Fruit fly (Drosophila melanogaster): ENCODE measurements around the gene jumu.

jumu gene

dm6 chr3R:10407066-10407465 lies 57.1 kb downstream of the jumu start, which contains the start of gene CG6325 (continued):
- no peak for TF ChIP-seq hth (optimal IDR thresholded peaks at IDR 0.05)
- TF ChIP-seq nmo (GFP tag; optimal IDR thresholded peaks at IDR 0.05), result peak; percentile 19
- TF ChIP-seq CG13123 (GFP tag; optimal IDR thresholded peaks at IDR 0.05), result no peak
- TF ChIP-seq Sry-β (GFP tag; optimal IDR thresholded peaks at IDR 0.05), result no peak
- TF ChIP-seq caup (GFP tag; optimal IDR thresholded peaks at IDR 0.05; ENCODE audit: severe bottlenecking), result no peak
- no peak for TF ChIP-seq pita (GFP tag; optimal IDR thresholded peaks at IDR 0.05)
- TF ChIP-seq Sox102F (GFP tag; optimal IDR thresholded peaks at IDR 0.05), result no peak
- TF ChIP-seq CG33557 (GFP tag; optimal IDR thresholded peaks at IDR 0.05), result no peak
- no peak for TF ChIP-seq CG10959 (GFP tag; IDR thresholded peaks at IDR 0.05)
- TF ChIP-seq CG2889 (GFP tag; IDR thresholded peaks at IDR 0.05), result no peak
- no peak for TF ChIP-seq Adf1 (GFP tag; IDR thresholded peaks at IDR 0.05)
- TF ChIP-seq CG8359 (GFP tag; optimal IDR thresholded peaks at IDR 0.05; ENCODE audit: borderline replicate concordance), result no peak
- TF ChIP-seq CG1024 (GFP tag; IDR thresholded peaks at IDR 0.05), result no peak
- no peak for TF ChIP-seq CTCF (GFP tag; optimal IDR thresholded peaks at IDR 0.05)
- TF ChIP-seq CG14014 (GFP tag; IDR thresholded peaks at IDR 0.05), result no peak; the same call in 1 of the 2 replicates
- no peak for TF ChIP-seq fd96Cb (tag; optimal IDR thresholded peaks at IDR 0.05)
- TF ChIP-seq BtbVII (GFP tag; optimal IDR thresholded peaks at IDR 0.05), result no peak
- no peak for TF ChIP-seq tll (GFP tag; optimal IDR thresholded peaks at IDR 0.05)
- TF ChIP-seq trh (GFP tag; optimal IDR thresholded peaks at IDR 0.05), result no peak
- TF ChIP-seq MBD-R2 (GFP tag; IDR thresholded peaks at IDR 0.05), result peak; percentile 75
- TF ChIP-seq CG11398 (GFP tag; optimal IDR thresholded peaks at IDR 0.05), result no peak
- TF ChIP-seq zen2 (GFP tag; IDR thresholded peaks at IDR 0.05; ENCODE audit: partially characterized antibody), result peak; percentile 100
- TF ChIP-seq Myb (GFP tag; optimal IDR thresholded peaks at IDR 0.05), result peak; percentile 22
- no peak for TF ChIP-seq D19B (GFP tag; optimal IDR thresholded peaks at IDR 0.05)
- TF ChIP-seq CG14965 (GFP tag; optimal IDR thresholded peaks at IDR 0.05; ENCODE audit: borderline replicate concordance), result no peak
- TF ChIP-seq Chrac-16 (GFP tag; optimal IDR thresholded peaks at IDR 0.05), result no peak
- no peak for TF ChIP-seq ci (GFP tag; IDR thresholded peaks at IDR 0.05)
- TF ChIP-seq kni (GFP tag; optimal IDR thresholded peaks at IDR 0.05), result no peak
- TF ChIP-seq vnd (GFP tag; IDR thresholded peaks at IDR 0.05; ENCODE audit: partially characterized antibody), result peak; percentile 98
- TF ChIP-seq CG4617 (GFP tag; optimal IDR thresholded peaks at IDR 0.05; ENCODE audit: borderline replicate concordance), result peak; percentile 64
- TF ChIP-seq Ravus (GFP tag; IDR thresholded peaks at IDR 0.05), result no peak
- TF ChIP-seq CG11695 (GFP tag; IDR thresholded peaks at IDR 0.05), result no peak
- TF ChIP-seq Dp (GFP tag; optimal IDR thresholded peaks at IDR 0.05), result peak; percentile 94
- TF ChIP-seq CG2116 (GFP tag; optimal IDR thresholded peaks at IDR 0.05), result peak; percentile 84
- no peak for TF ChIP-seq CG4424 (GFP tag; optimal IDR thresholded peaks at IDR 0.05)
- TF ChIP-seq Optix (GFP tag; IDR thresholded peaks at IDR 0.05), result no peak
- no peak for TF ChIP-seq nom (GFP tag; optimal IDR thresholded peaks at IDR 0.05)
- TF ChIP-seq YL-1 (GFP tag; optimal IDR thresholded peaks at IDR 0.05), result peak; percentile 31
- no peak for TF ChIP-seq CG7839 (tag; optimal IDR thresholded peaks at IDR 0.05)
- no peak for TF ChIP-seq psq (GFP tag; optimal IDR thresholded peaks at IDR 0.05)
- no peak for TF ChIP-seq klu (GFP tag; IDR thresholded peaks at IDR 0.05)
- no peak for TF ChIP-seq zfh2 (GFP tag; optimal IDR thresholded peaks at IDR 0.05)
- no peak for TF ChIP-seq Abd-B (GFP tag; optimal IDR thresholded peaks at IDR 0.05)
- TF ChIP-seq CG2678 (tag; optimal IDR thresholded peaks at IDR 0.05), result no peak
- TF ChIP-seq sug (tag; optimal IDR thresholded peaks at IDR 0.05), result no peak
- peak; percentile 62 for TF ChIP-seq trem (tag; optimal IDR thresholded peaks at IDR 0.05)
- no peak for TF ChIP-seq chm (GFP tag; IDR thresholded peaks at IDR 0.05)
- no peak for TF ChIP-seq Bteb2 (GFP tag; optimal IDR thresholded peaks at IDR 0.05)
- no peak for TF ChIP-seq Spps (tag; optimal IDR thresholded peaks at IDR 0.05)
- no peak for TF ChIP-seq ttk (GFP tag; IDR thresholded peaks at IDR 0.05)
- no peak for TF ChIP-seq Atf-2 (GFP tag; optimal IDR thresholded peaks at IDR 0.05)
- TF ChIP-seq onecut (GFP tag; IDR thresholded peaks at IDR 0.05), result no peak
